Worm (Caenorhabditis elegans) whole organism, late embryonic: ENCODE results near the gene T13H5.8.
A peak's percentile ranks its signal among the peaks of the same experiment; 100 is the strongest.

ENCODE experiments used
- C08G9.2 ChIP-seq: sonication (generic microtip); optimal IDR thresholded peaks from 2 replicates; lab custom pipeline; 2016; ENCODE audit warnings: mild to moderate bottlenecking, missing genetic modification characterization, moderate library complexity, missing compliant biosample characterization
- T23F11.4 ChIP-seq: fragments of 200-800 bp; sonication (Bioruptor generic); optimal IDR thresholded peaks from 2 replicates; lab custom pipeline; 2018; ENCODE audit warnings: mild to moderate bottlenecking, missing genetic modification characterization, missing compliant biosample characterization
- Y22D7AL.16 ChIP-seq: sonication (generic microtip); optimal IDR thresholded peaks from 2 replicates; lab custom pipeline; 2016; ENCODE audit warnings: missing genetic modification characterization, missing compliant biosample characterization
- ahr-1 ChIP-seq: sonication (generic microtip); optimal IDR thresholded peaks from 2 replicates; lab custom pipeline; 2016; ENCODE audit warnings: missing genetic modification characterization, missing compliant biosample characterization
- ama-1 ChIP-seq: fragments of 150-350 bp; optimal IDR thresholded peaks from 2 replicates; lab custom pipeline; 2014
- ceh-14 ChIP-seq: sonication (generic microtip); optimal IDR thresholded peaks from 2 replicates; lab custom pipeline; 2016; ENCODE audit warnings: missing genotype, missing genetic modification characterization, missing compliant biosample characterization
- ceh-18 ChIP-seq: sonication (generic microtip); optimal IDR thresholded peaks from 2 replicates; lab custom pipeline; 2016; ENCODE audit warnings: missing genetic modification characterization, missing compliant biosample characterization
- ceh-19 ChIP-seq: fragments of 200-800 bp; sonication (Bioruptor generic); optimal IDR thresholded peaks from 2 replicates; lab custom pipeline; 2018; ENCODE audit warnings: mild to moderate bottlenecking, missing genetic modification characterization, missing compliant biosample characterization
- ceh-2 ChIP-seq: sonication (generic microtip); optimal IDR thresholded peaks from 2 replicates; lab custom pipeline; 2016; ENCODE audit warnings: missing genotype, missing genetic modification characterization, missing compliant biosample characterization
- ceh-24 ChIP-seq: sonication (generic microtip); optimal IDR thresholded peaks from 2 replicates; lab custom pipeline; 2016; ENCODE audit warnings: mild to moderate bottlenecking, missing genetic modification characterization, missing compliant biosample characterization
- ceh-30 ChIP-seq: fragments of 150-350 bp; optimal IDR thresholded peaks from 2 replicates; lab custom pipeline; 2014; ENCODE audit warnings: missing biosample characterization, missing genetic modification characterization
- ceh-31 ChIP-seq: sonication (generic microtip); optimal IDR thresholded peaks from 2 replicates; lab custom pipeline; 2016; ENCODE audit warnings: missing genetic modification characterization, missing compliant biosample characterization
- ceh-6 ChIP-seq: fragments of 200-800 bp; sonication (Bioruptor generic); optimal IDR thresholded peaks from 2 replicates; lab custom pipeline; 2018; ENCODE audit warnings: mild to moderate bottlenecking, missing genetic modification characterization, missing compliant biosample characterization
- che-1 ChIP-seq: sonication (generic microtip); optimal IDR thresholded peaks from 2 replicates; lab custom pipeline; 2016; ENCODE audit warnings: mild to moderate bottlenecking, missing genetic modification characterization, missing compliant biosample characterization
- dve-1 ChIP-seq: sonication (generic microtip); optimal IDR thresholded peaks from 2 replicates; lab custom pipeline; 2017; ENCODE audit warnings: antibody characterized with exemption, mild to moderate bottlenecking, missing genetic modification characterization, missing compliant biosample characterization
- elt-2 ChIP-seq: sonication (generic microtip); optimal IDR thresholded peaks from 2 replicates; lab custom pipeline; 2016; ENCODE audit warnings: missing genetic modification reagents, missing genetic modification characterization, missing compliant biosample characterization
- elt-4 ChIP-seq: sonication (generic microtip); optimal IDR thresholded peaks from 2 replicates; lab custom pipeline; 2016; ENCODE audit warnings: missing genetic modification characterization, missing compliant biosample characterization
- ets-4 ChIP-seq: sonication (generic microtip); optimal IDR thresholded peaks from 2 replicates; lab custom pipeline; 2016; ENCODE audit warnings: missing genetic modification characterization, missing compliant biosample characterization
- eyg-1 ChIP-seq: sonication (generic microtip); optimal IDR thresholded peaks from 2 replicates; lab custom pipeline; 2016; ENCODE audit warnings: missing genotype, missing genetic modification characterization, missing compliant biosample characterization
- fkh-6 ChIP-seq: sonication (generic microtip); optimal IDR thresholded peaks from 2 replicates; lab custom pipeline; 2016; ENCODE audit warnings: missing genetic modification characterization, missing compliant biosample characterization
- gmeb-2 ChIP-seq: sonication (generic microtip); optimal IDR thresholded peaks from 2 replicates; lab custom pipeline; 2016; ENCODE audit warnings: missing genetic modification characterization, inconsistent platforms, missing compliant biosample characterization
- hlh-15 ChIP-seq: sonication (generic microtip); optimal IDR thresholded peaks from 2 replicates; lab custom pipeline; 2016; ENCODE audit warnings: missing genetic modification characterization, missing compliant biosample characterization
- hlh-8 ChIP-seq: sonication (generic microtip); optimal IDR thresholded peaks from 2 replicates; lab custom pipeline; 2016; ENCODE audit warnings: missing genotype, missing genetic modification characterization, missing compliant biosample characterization
- lim-6 ChIP-seq: sonication (generic microtip); optimal IDR thresholded peaks from 2 replicates; lab custom pipeline; 2016; ENCODE audit warnings: missing genetic modification characterization, missing compliant biosample characterization
- madf-2 ChIP-seq: sonication (generic microtip); optimal IDR thresholded peaks from 2 replicates; lab custom pipeline; 2017; ENCODE audit warnings: missing genetic modification characterization, missing compliant biosample characterization
- nfya-1 ChIP-seq: sonication (generic microtip); optimal IDR thresholded peaks from 2 replicates; lab custom pipeline; 2017; ENCODE audit warnings: missing genetic modification characterization, mild to moderate bottlenecking, missing compliant biosample characterization, antibody characterized with exemption, moderate library complexity
- nhr-11 ChIP-seq: fragments of 150-350 bp; optimal IDR thresholded peaks from 2 replicates; lab custom pipeline; 2014; ENCODE audit warnings: missing biosample characterization, missing genetic modification characterization
- pag-3 ChIP-seq: sonication (generic microtip); optimal IDR thresholded peaks from 2 replicates; lab custom pipeline; 2016; ENCODE audit warnings: missing compliant biosample characterization, missing genetic modification characterization, borderline replicate concordance
- pqm-1 ChIP-seq: sonication (generic microtip); optimal IDR thresholded peaks from 2 replicates; lab custom pipeline; 2016; ENCODE audit warnings: missing genetic modification characterization, missing compliant biosample characterization
- pros-1 ChIP-seq: fragments of 150-350 bp; optimal IDR thresholded peaks from 2 replicates; lab custom pipeline; 2014; ENCODE audit warnings: missing biosample characterization, missing genetic modification reagents, missing genetic modification characterization
- ref-2 ChIP-seq: sonication (generic microtip); optimal IDR thresholded peaks from 2 replicates; lab custom pipeline; 2016; ENCODE audit warnings: missing genetic modification characterization, missing compliant biosample characterization
- rnt-1 ChIP-seq: sonication (generic microtip); optimal IDR thresholded peaks from 2 replicates; lab custom pipeline; 2016; ENCODE audit warnings: missing genetic modification characterization, missing compliant biosample characterization
- sox-2 ChIP-seq: fragments of 200-800 bp; sonication (Bioruptor generic); IDR thresholded peaks from 2 replicates; pipeline ENCODE4 v1.3.6; 2022; ENCODE audit warnings: missing genetic modification reagents, missing genetic modification characterization, missing compliant biosample characterization
- sox-4 ChIP-seq: sonication (generic microtip); optimal IDR thresholded peaks from 2 replicates; lab custom pipeline; 2017; ENCODE audit warnings: mild to moderate bottlenecking, missing genetic modification characterization, inconsistent platforms, missing compliant biosample characterization
- tbx-2 ChIP-seq: sonication (generic microtip); optimal IDR thresholded peaks from 2 replicates; lab custom pipeline; 2016; ENCODE audit warnings: missing genetic modification characterization, missing compliant biosample characterization
- tbx-7 ChIP-seq: sonication (generic microtip); optimal IDR thresholded peaks from 2 replicates; lab custom pipeline; 2016; ENCODE audit warnings: missing genotype, missing genetic modification characterization, missing compliant biosample characterization
- unc-3 ChIP-seq, 2 experiments: fragments of 200-800 bp in 1 of 2; sonication (Bioruptor generic) in 1 of 2; sonication (generic microtip) in 1 of 2; conservative IDR thresholded peaks in 1 of 2; optimal IDR thresholded peaks in 1 of 2; 2 replicates each; pipeline versions ENCODE4 v1.3.6 to Lab custom; 2016 to 2022; ENCODE audit warnings: missing compliant biosample characterization in 2 of 2, missing genetic modification characterization in 2 of 2, missing genetic modification reagents in 1 of 2
- unc-42 ChIP-seq: sonication (generic microtip); optimal IDR thresholded peaks from 2 replicates; lab custom pipeline; 2016; ENCODE audit warnings: missing genotype, missing genetic modification characterization, missing compliant biosample characterization
- unc-55 ChIP-seq: sonication (generic microtip); optimal IDR thresholded peaks from 2 replicates; lab custom pipeline; 2017; ENCODE audit warnings: missing biosample characterization, missing genetic modification reagents, missing genetic modification characterization
- zip-5 ChIP-seq: sonication (generic microtip); optimal IDR thresholded peaks from 2 replicates; lab custom pipeline; 2016; ENCODE audit warnings: missing genetic modification characterization, missing compliant biosample characterization

The T13H5.8 gene

DNA sequence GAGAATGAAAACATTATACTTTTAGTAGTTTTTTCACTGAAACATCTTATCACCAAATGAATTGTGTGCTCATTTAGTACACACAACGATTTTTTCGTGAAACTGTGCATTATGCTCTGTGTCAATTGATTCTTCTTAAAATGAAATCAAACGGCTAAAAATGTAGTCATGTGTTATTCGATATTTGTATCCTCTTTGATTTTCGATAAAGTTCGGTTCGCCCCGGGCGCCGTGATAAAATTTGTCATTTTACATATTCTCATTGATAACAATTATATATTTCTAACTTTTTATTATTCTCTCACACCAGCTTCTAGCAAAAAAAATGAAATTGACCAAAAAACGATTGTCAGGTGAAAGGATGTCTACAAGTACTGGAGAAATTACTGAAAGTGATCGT is 3.6 kb upstream of the T13H5.8 start, which contains the start of gene ctg-2:
TSS of gene ctg-2 (plus strand) at position 326 of the 400 bp plus-strand sequence.
- TF ChIP-seq hlh-15 (tag; lab: Kevin White, UChicago): no peak
- no peak for TF ChIP-seq C08G9.2 (tag; lab: Kevin White, UChicago)
- no peak for TF ChIP-seq nhr-11
- no peak for TF ChIP-seq madf-2
- no peak for TF ChIP-seq pag-3 (tag; lab: Kevin White, UChicago)
- no peak for TF ChIP-seq lim-6 (tag; lab: Kevin White, UChicago)
- TF ChIP-seq ceh-30: no peak
- TF ChIP-seq unc-3 (GFP tag; conservative IDR thresholded peaks at IDR 0.05; lab: Robert Waterston, UW): no peak
- TF ChIP-seq unc-3 (tag; optimal IDR thresholded peaks at IDR 0.05; lab: Kevin White, UChicago): no peak
- no peak for TF ChIP-seq ahr-1
- no peak for TF ChIP-seq ceh-14
- TF ChIP-seq ceh-18: no peak
- TF ChIP-seq, all 69 proteins: peak for 0

DNA sequence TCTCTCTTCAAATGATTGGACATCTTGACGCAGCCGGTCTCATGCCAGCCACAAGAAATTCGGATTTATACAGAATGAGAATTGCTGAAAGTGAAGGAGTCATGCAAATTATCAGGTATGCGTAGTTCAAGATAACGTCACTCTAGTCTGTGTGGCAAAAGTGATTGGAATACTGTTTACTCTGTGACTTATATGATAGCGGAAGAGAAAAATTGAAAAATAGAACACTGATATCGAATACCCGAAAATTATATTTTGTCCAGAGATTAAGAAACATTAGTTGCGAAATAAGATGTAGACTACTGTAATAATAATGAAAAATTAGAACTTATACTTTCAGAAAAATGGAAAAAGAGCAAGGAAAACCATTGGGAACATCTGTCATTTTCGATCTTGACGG is 2.8 kb upstream of the T13H5.8 start:
- TF ChIP-seq T23F11.4: no peak
- no peak for TF ChIP-seq ceh-6 (GFP tag; lab: Kevin White, UChicago)
- TF ChIP-seq elt-2 (tag; lab: Kevin White, UChicago): peak; percentile 80

DNA sequence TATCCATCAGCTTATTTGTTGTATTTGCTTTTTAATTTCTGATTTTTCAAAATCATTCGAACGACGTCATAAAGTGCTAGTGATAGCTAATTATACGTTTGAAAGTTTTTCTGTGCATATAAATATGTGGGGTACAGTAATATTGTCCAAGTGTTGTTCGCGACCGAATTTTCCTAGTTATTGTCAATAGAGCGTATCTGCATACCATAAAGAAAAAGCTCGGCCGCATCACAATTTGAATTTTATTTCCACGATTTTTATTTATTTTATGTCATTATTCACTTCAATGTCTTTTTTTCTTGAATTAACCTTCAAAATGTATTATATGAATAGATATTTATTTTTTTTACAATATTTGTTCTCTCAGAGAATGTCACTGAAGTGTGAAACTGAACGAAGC is 1.5 kb upstream of the T13H5.8 start, which contains the start of gene rnh-2:
TSS of gene rnh-2 (plus strand) at position 368 of the 400 bp plus-strand sequence.
- TF ChIP-seq ets-4 (tag; lab: Kevin White, UChicago) (peak; percentile 48), unc-55 (GFP tag; lab: Kevin White, UChicago) (no peak), ceh-31 (peak; percentile 87), hlh-15 (tag; lab: Kevin White, UChicago) (no peak), sox-4 (tag; lab: Kevin White, UChicago) (no peak), tbx-2 (tag; lab: Kevin White, UChicago) (peak; percentile 76), rnt-1 (tag; lab: Kevin White, UChicago) (no peak), ceh-19 (GFP tag; lab: Kevin White, UChicago) (no peak), dve-1 (peak; percentile 13), eyg-1 (tag; lab: Kevin White, UChicago) (no peak), C08G9.2 (tag; lab: Kevin White, UChicago) (peak; percentile 74), sox-2 (GFP tag; lab: Robert Waterston, UW) (no peak), nfya-1 (tag; lab: Kevin White, UChicago) (peak; percentile 4), Y22D7AL.16 (no peak), gmeb-2 (tag; lab: Kevin White, UChicago) (no peak), fkh-6 (tag; lab: Kevin White, UChicago) (no peak), hlh-8 (peak; percentile 37), pros-1 (tag; lab: Kevin White, UChicago) (no peak), lim-6 (tag; lab: Kevin White, UChicago) (peak; percentile 25), nhr-11 (no peak), ref-2 (tag; lab: Kevin White, UChicago) (peak; percentile 52), pag-3 (tag; lab: Kevin White, UChicago) (no peak), ceh-2 (tag; lab: Kevin White, UChicago) (peak; percentile 80), pqm-1 (tag; lab: Kevin White, UChicago) (no peak), madf-2 (no peak), unc-42 (tag; lab: Kevin White, UChicago) (peak; percentile 29), elt-2 (tag; lab: Kevin White, UChicago) (peak; percentile 68), ama-1 (lab: Kevin White, UChicago) (no peak), zip-5 (tag; lab: Kevin White, UChicago) (peak; percentile 56), tbx-7 (tag; lab: Kevin White, UChicago) (peak; percentile 67), che-1 (no peak), elt-4 (tag; lab: Kevin White, UChicago) (no peak), ceh-14 (peak; percentile 39), ceh-24 (tag; lab: Kevin White, UChicago) (no peak)
